Worm (Caenorhabditis elegans): ENCODE data around the gene srbc-1.

DNA sequence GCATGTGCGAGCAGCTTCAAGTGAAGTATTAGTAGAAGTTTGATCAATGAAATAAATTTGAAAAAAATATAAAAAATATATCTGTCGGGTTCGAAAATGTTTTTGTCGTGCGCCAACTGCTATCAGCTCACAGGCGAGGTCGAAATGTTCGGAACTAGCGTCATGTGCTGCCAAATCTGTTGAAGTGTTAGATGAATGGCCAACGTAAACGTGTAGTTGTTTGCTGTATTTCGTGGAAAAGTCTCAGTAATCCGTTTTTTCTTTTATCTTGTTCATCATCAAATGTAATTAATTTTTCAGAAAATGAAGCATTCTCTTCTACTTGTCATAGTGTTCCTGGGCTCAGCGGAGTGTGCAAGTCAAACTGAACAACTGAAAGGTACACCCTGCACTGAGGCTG lies 48.1 kb upstream of the srbc-1 start, which contains the start of gene C17B7.15:
- no peak for TF ChIP-seq hlh-12 (tag; optimal IDR thresholded peaks at IDR 0.05)
- no peak for TF ChIP-seq egl-44 (GFP tag; IDR thresholded peaks at IDR 0.05)
- no peak for TF ChIP-seq F10E7.11 (tag; optimal IDR thresholded peaks at IDR 0.05)
- no peak for TF ChIP-seq mcd-1 (GFP tag; IDR thresholded peaks at IDR 0.05)
- no peak for TF ChIP-seq mes-4 (tag; optimal IDR thresholded peaks at IDR 0.05)
- TF ChIP-seq B0336.3 (GFP tag; IDR thresholded peaks at IDR 0.05) = no peak
- TF ChIP-seq akir-1 (GFP tag; optimal IDR thresholded peaks at IDR 0.05) = no peak
- no peak for TF ChIP-seq hrde-1 (tag; optimal IDR thresholded peaks at IDR 0.05; ENCODE audit: borderline replicate concordance)
- TF ChIP-seq nhr-90 (tag; optimal IDR thresholded peaks at IDR 0.05) = no peak
- no peak for TF ChIP-seq xnd-1 (tag; optimal IDR thresholded peaks at IDR 0.05)
- no peak for TF ChIP-seq egrh-3 (GFP tag; IDR thresholded peaks at IDR 0.05)

All from whole organism, young adult.